Fruit fly (Drosophila melanogaster) whole organism, embryonic: ENCODE data around the gene CG32713.
A peak's percentile ranks its signal among the peaks of the same experiment; 100 is the strongest.

ENCODE experiments used
- CG16779 ChIP-seq: fragments of 200-800 bp; sonication (Bioruptor generic); IDR thresholded peaks from 2 replicates; pipeline ENCODE4 v1.3.6; 2022; ENCODE audit warnings: missing biosample characterization, missing genetic modification characterization
- CG3065 ChIP-seq: fragments of 200-800 bp; sonication (Bioruptor generic); optimal IDR thresholded peaks from 2 replicates; lab custom pipeline; 2016; ENCODE audit warnings: missing biosample characterization, missing genetic modification characterization
- Ets65A ChIP-seq: fragments of 200-800 bp; sonication (Bioruptor generic); peaks from one replicate; lab custom pipeline; 2016; ENCODE audit warnings: missing biosample characterization, missing genetic modification characterization
- Gug ChIP-seq: fragments of 200-800 bp; sonication (Bioruptor generic); IDR thresholded peaks from 4 replicates; pipeline ENCODE4 v1.3.6; 2022; ENCODE audit warnings: missing biosample characterization, missing genetic modification characterization
- chif ChIP-seq, 2 experiments: fragments of 200-800 bp; sonication (Bioruptor generic); optimal IDR thresholded peaks; 3 replicates each; lab custom pipeline; 2016; ENCODE audit warnings: missing biosample characterization in 2 of 2, missing genetic modification characterization in 2 of 2
- fu2 ChIP-seq: fragments of 200-800 bp; sonication (Bioruptor generic); optimal IDR thresholded peaks from 2 replicates; lab custom pipeline; 2016; ENCODE audit warnings: missing biosample characterization, missing genetic modification characterization
- sens-2 ChIP-seq: fragments of 200-800 bp; sonication (Bioruptor generic); IDR thresholded peaks from 2 replicates; pipeline ENCODE4 v1.3.6; 2022; ENCODE audit warnings: missing biosample characterization, missing genetic modification characterization
- yki ChIP-seq: fragments of >200 bp; optimal IDR thresholded peaks from 3 replicates; lab custom pipeline; 2018

dm6 chrX:8420772-8421448 lies 36.5 kb downstream of the CG32713 start:
- peak; percentile 99 for TF ChIP-seq yki
- no peak for TF ChIP-seq CG3065
- TF ChIP-seq sens-2 (GFP tag; lab: Robert Waterston, UW): no peak
- no peak for TF ChIP-seq Ets65A (GFP tag; lab: Kevin White, UChicago)
- no peak for TF ChIP-seq CG16779
- no peak for TF ChIP-seq fu2 (GFP tag; lab: Kevin White, UChicago)
- TF ChIP-seq chif (GFP tag; optimal IDR thresholded peaks at IDR 0.05; lab: Kevin White, UChicago): no peak
- TF ChIP-seq Gug (GFP tag; lab: Robert Waterston, UW): no peak
